Worm (Caenorhabditis elegans) whole organism, dauer: ENCODE data around the gene F09G8.5.

ENCODE experiments used
- unc-62 ChIP-seq: sonication (generic microtip); optimal IDR thresholded peaks from 2 replicates; lab custom pipeline; 2017; ENCODE audit warnings: missing biosample characterization, missing genetic modification reagents, missing genetic modification characterization

Gene F09G8.5

DNA sequence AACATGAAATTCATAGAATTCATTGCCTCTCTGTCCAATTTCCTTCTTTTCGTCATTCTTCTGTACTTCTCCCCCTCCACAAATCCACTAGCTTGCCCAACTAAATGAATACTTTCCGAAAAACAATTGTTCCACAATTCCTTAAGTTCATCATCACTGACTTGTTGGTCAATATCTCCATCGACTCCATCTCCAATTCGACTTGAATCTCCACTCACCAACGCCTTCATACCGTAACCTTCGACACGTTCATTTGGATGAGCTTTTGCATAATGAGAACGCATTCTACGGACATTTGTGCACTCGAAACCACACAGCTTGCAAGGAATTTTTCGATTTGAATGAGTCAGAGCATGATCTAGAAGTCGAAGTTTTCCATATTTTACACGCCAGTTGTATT lies 13.8 kb upstream of the F09G8.5 start:
- no peak for TF ChIP-seq unc-62

ce11 chrIII:8242809-8243208 lies 12.0 kb upstream of the F09G8.5 start, which contains the start of gene C02F5.12:
C02F5.12 (minus strand) TSS chrIII:8243029.
- no peak for TF ChIP-seq unc-62

ce11 chrIII:8244052-8244451 lies 10.7 kb upstream of the F09G8.5 start, which contains the start of the genes pbs-6 and cids-1:
pbs-6 (minus strand) TSS chrIII:8244092.
cids-1 (plus strand) TSS chrIII:8244445.
- no peak for TF ChIP-seq unc-62

DNA sequence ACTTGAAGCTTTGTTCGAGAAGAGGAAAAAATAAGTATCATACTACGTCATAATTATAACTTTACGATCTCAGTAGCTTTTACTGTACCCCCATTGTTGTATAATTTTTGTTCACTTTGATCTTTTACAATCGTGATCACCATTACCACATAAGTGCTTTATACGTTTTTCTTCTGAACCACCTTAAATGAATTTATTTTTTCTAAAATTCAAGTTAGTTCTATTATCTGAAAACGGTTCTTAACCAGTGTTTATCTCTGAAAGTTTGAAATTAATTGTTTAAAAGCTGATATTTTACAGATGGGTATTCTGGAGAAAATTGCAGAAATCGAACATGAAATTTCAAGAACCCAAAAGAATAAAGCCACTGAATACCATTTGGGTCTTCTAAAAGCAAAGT lies 9.2 kb upstream of the F09G8.5 start, which contains the start of gene C02F5.3:
C02F5.3 (plus strand) TSS at position 301 of the 400 bp plus-strand sequence.
- TF ChIP-seq unc-62: no peak

DNA sequence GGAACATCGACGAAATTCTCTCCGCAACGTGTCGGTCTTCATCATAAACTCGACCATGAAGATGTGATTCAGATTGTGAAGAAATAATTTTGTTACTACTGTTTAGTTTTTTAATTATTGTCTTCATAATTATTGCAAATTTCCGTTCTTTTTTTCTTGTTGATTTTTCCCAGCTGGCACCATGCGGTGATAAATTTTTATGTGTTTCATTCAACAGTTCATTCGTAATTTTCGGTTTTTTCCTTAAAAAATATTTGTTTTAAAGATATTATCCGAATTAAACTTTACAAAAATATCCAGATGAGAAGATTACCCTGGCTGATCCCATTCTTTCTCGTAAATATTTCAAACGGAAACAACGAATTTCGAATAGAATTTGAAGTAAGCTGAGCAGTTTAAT lies 7.7 kb upstream of the F09G8.5 start, which contains the start of gene C02F5.13:
C02F5.13 (plus strand) TSS at position 301 of the 400 bp plus-strand sequence.
- TF ChIP-seq unc-62: no peak

DNA sequence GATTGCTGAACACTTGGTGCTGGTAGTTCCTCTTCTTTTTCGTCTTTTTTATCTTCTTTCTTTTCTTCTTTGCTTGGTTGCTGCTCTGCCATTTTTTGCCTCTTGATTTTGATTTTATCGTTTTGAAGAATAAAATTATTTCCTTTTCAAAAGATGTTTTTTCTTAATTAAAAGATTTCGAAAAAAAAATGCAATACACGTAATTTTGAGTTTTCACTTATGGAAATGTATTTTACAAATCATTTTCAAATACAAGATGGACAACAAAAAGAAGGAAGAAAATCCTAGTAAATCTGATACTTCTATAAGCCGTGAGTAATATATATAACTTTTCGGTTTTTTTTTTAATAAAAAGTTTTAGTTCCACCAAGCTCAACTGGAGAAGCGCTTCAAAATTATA lies 5.4 kb upstream of the F09G8.5 start, which contains the start of the genes C02F5.10 and C02F5.2:
C02F5.10 (minus strand) TSS at position 101 of the 400 bp plus-strand sequence.
C02F5.2 (plus strand) TSS at position 239 of the 400 bp plus-strand sequence.
- no peak for TF ChIP-seq unc-62

- TF ChIP-seq unc-62: no peak
Measured at ce11 chrIII:8250007-8250683, 4.6 kb upstream of the F09G8.5 start, which contains the start of gene knl-1. knl-1 (plus strand) TSS chrIII:8250632.

ce11 chrIII:8258045-8258444 lies 3.3 kb downstream of the F09G8.5 start, which contains the start of gene ncr-2:
ncr-2 (plus strand) TSS chrIII:8258345.
- TF ChIP-seq unc-62: no peak

ce11 chrIII:8262599-8262998 lies 7.8 kb downstream of the F09G8.5 start:
- no peak for TF ChIP-seq unc-62

ce11 chrIII:8263377-8263776 lies 8.6 kb downstream of the F09G8.5 start, which contains the start of gene col-91:
col-91 (minus strand) TSS chrIII:8263664.
- TF ChIP-seq unc-62: no peak

ce11 chrIII:8265753-8266152 lies 11.0 kb downstream of the F09G8.5 start, which contains the start of gene mrps-9:
mrps-9 (plus strand) TSS chrIII:8266062.
- no peak for TF ChIP-seq unc-62

- TF ChIP-seq unc-62: no peak
Measured at ce11 chrIII:8268296-8268695, 13.5 kb downstream of the F09G8.5 start, which contains the start of the genes F09G8.7 and crn-7. F09G8.7 (minus strand) TSS chrIII:8268355. crn-7 (plus strand) TSS chrIII:8268531.

ce11 chrIII:8271676-8272225 lies 17.0 kb downstream of the F09G8.5 start, which contains the start of the genes mps-4 and F09G8.10:
mps-4 (minus strand) TSS chrIII:8271776.
F09G8.10 (minus strand) TSS chrIII:8272175.
- no peak for TF ChIP-seq unc-62

DNA sequence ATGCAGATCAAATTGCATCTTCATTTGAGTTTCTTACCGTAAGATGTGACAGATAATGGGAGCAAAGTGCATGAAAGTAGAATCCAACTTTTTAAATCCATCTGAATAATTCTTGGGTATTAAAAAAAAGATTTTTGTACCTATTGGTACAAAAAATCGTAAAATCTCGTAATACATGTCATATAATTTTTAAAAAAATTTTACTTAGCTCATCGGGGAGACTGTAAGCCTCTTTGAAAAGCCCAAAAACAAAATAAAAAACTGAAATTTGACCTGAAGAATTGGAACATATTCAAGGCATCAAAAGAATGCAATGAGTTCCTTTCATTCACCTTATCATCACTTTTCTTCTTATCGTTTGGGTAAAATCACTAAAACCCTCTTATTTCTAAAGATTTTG lies 21.1 kb downstream of the F09G8.5 start, which contains the start of gene clec-160:
clec-160 (minus strand) TSS at position 101 of the 400 bp plus-strand sequence.
- no peak for TF ChIP-seq unc-62

ce11 chrIII:8278801-8279200 lies 24.0 kb downstream of the F09G8.5 start, which contains the start of gene mig-10:
mig-10 (plus strand) TSS chrIII:8279101.
- TF ChIP-seq unc-62: no peak

ce11 chrIII:8279567-8279966 lies 24.8 kb downstream of the F09G8.5 start:
- no peak for TF ChIP-seq unc-62

- no peak for TF ChIP-seq unc-62
Measured at ce11 chrIII:8280352-8280751, 25.6 kb downstream of the F09G8.5 start.
